Fruit fly (Drosophila melanogaster) whole organism, pupa: ENCODE data around the gene CG9525.

Experiments used
- CG10348 ChIP-seq: fragments of 200-800 bp; sonication (Bioruptor generic); IDR thresholded peaks from 2 replicates; pipeline ENCODE4 v1.3.6; 2022; ENCODE audit warnings: missing biosample characterization, missing genetic modification characterization
- CG12605 ChIP-seq: fragments of 200-800 bp; sonication (Bioruptor generic); IDR thresholded peaks from 2 replicates; pipeline ENCODE4 v1.3.6; 2022; ENCODE audit warnings: missing biosample characterization, missing genetic modification characterization
- CG13204 ChIP-seq: fragments of 200-800 bp; sonication (Bioruptor generic); optimal IDR thresholded peaks from 2 replicates; lab custom pipeline; 2018; ENCODE audit warnings: missing biosample characterization, mild to moderate bottlenecking, missing genetic modification characterization, moderate library complexity
- CG14655 ChIP-seq: fragments of 200-800 bp; sonication (Bioruptor generic); optimal IDR thresholded peaks from 3 replicates; lab custom pipeline; 2017; ENCODE audit warnings: mild to moderate bottlenecking, missing biosample characterization, missing genetic modification reagents, missing genetic modification characterization
- CG15710 ChIP-seq: fragments of 200-800 bp; sonication (Bioruptor generic); optimal IDR thresholded peaks from 2 replicates; lab custom pipeline; 2018; ENCODE audit warnings: missing biosample characterization, mild to moderate bottlenecking, missing genetic modification characterization, moderate library complexity
- CG17806 ChIP-seq: fragments of 200-800 bp; sonication (Bioruptor generic); optimal IDR thresholded peaks from 2 replicates; lab custom pipeline; 2018; ENCODE audit warnings: missing biosample characterization, mild to moderate bottlenecking, missing genetic modification characterization, moderate library complexity
- CG32121 ChIP-seq: fragments of 200-800 bp; sonication (Bioruptor generic); IDR thresholded peaks from 2 replicates; pipeline ENCODE4 v1.3.6; 2022; ENCODE audit warnings: missing biosample characterization, missing genetic modification characterization
- CG34367 ChIP-seq: fragments of 200-800 bp; sonication (Bioruptor generic); optimal IDR thresholded peaks from 2 replicates; lab custom pipeline; 2018; ENCODE audit warnings: missing biosample characterization, mild to moderate bottlenecking, missing genetic modification characterization
- CG4496 ChIP-seq: fragments of 200-800 bp; sonication (Bioruptor generic); IDR thresholded peaks from 3 replicates; pipeline ENCODE4 v1.3.6; 2022; ENCODE audit warnings: missing biosample characterization, missing genetic modification characterization
- CG8159 ChIP-seq: fragments of 200-800 bp; sonication (Bioruptor generic); optimal IDR thresholded peaks from 3 replicates; lab custom pipeline; 2018; ENCODE audit warnings: missing biosample characterization, mild to moderate bottlenecking, missing genetic modification characterization, moderate library complexity
- CG8301 ChIP-seq: fragments of 200-800 bp; sonication (Bioruptor generic); optimal IDR thresholded peaks from 2 replicates; lab custom pipeline; 2018; ENCODE audit warnings: missing biosample characterization, mild to moderate bottlenecking, missing genetic modification characterization
- CG9948 ChIP-seq: fragments of 200-800 bp; sonication (Bioruptor generic); optimal IDR thresholded peaks from 2 replicates; lab custom pipeline; 2018; ENCODE audit warnings: missing biosample characterization, mild to moderate bottlenecking, missing genetic modification characterization, moderate library complexity
- D1 ChIP-seq: fragments of 200-800 bp; sonication (Bioruptor generic); optimal IDR thresholded peaks from 2 replicates; lab custom pipeline; 2018; ENCODE audit warnings: missing biosample characterization, mild to moderate bottlenecking, missing genetic modification characterization, moderate library complexity
- EcR ChIP-seq: fragments of 200-800 bp; sonication (Bioruptor generic); optimal IDR thresholded peaks from 3 replicates; lab custom pipeline; 2019; ENCODE audit warnings: missing biosample characterization, missing genetic modification characterization, mild to moderate bottlenecking, moderate library complexity, missing genetic modification reagents
- Ets98B ChIP-seq: fragments of 200-800 bp; sonication (Bioruptor generic); IDR thresholded peaks from 2 replicates; pipeline ENCODE4 v1.3.6; 2022; ENCODE audit warnings: missing biosample characterization, missing genetic modification characterization
- Pif1A ChIP-seq: fragments of 200-800 bp; sonication (Bioruptor generic); optimal IDR thresholded peaks from 3 replicates; lab custom pipeline; 2016; ENCODE audit warnings: missing biosample characterization, missing genetic modification characterization
- Pif1B ChIP-seq: fragments of 200-800 bp; sonication (Bioruptor generic); optimal IDR thresholded peaks from 3 replicates; lab custom pipeline; 2016; ENCODE audit warnings: missing biosample characterization, missing genetic modification characterization
- Snoo ChIP-seq: fragments of 200-800 bp; sonication (Bioruptor generic); optimal IDR thresholded peaks from 3 replicates; lab custom pipeline; 2017; ENCODE audit warnings: missing biosample characterization, mild to moderate bottlenecking, missing genetic modification characterization, inconsistent platforms
- fd96Ca ChIP-seq: fragments of 200-800 bp; sonication (Bioruptor generic); IDR thresholded peaks from 3 replicates; pipeline ENCODE4 v1.3.6; 2022; ENCODE audit warnings: missing biosample characterization, missing genetic modification characterization
- gl ChIP-seq: fragments of 200-800 bp; sonication (Bioruptor generic); optimal IDR thresholded peaks from 2 replicates; lab custom pipeline; 2018; ENCODE audit warnings: missing biosample characterization, mild to moderate bottlenecking, missing genetic modification characterization
- rn ChIP-seq: fragments of 200-800 bp; sonication (Bioruptor generic); IDR thresholded peaks from 2 replicates; pipeline ENCODE4 v1.3.6; 2022; ENCODE audit warnings: missing biosample characterization, missing genetic modification characterization

Gene CG9525

DNA sequence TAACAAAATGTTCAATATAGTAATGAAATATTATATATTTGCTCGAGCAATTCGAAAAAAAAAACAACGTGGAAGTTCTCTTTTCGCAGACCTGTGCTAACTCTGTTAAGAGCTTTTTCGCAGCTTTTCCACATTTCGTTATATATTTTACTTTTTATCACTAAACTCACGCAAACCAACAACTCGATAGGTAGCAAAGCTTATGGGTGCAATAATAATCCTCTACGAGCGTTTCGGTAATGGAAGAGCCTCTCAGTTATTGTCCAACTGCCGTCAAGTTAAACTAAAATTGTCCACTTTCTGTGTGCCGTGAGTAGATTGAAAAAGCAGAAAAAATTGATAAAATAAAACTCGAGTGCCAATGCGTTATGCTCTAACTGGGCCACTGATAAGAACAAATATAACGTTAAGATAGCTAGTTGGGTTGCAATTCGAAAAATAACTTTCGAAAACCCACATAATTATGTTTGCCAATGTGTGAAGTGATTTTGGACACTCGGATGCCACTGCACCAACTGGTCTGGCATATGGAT lies 28.4 kb downstream of the CG9525 start, which contains the start of gene Tsp29Fa:
TSS of gene Tsp29Fa (plus strand) at position 253 of the 533 bp plus-strand sequence.
- TF ChIP-seq CG13204 (GFP tag; lab: Kevin White, UChicago) (no peak), CG8301 (tag; lab: Kevin White, UChicago) (no peak), Ets98B (no peak), Pif1A (GFP tag; lab: Kevin White, UChicago) (no peak), CG34367 (tag; lab: Kevin White, UChicago) (no peak), CG10348 (GFP tag; lab: Robert Waterston, UW) (no peak), fd96Ca (GFP tag; lab: Robert Waterston, UW) (no peak), CG15710 (tag; lab: Kevin White, UChicago) (no peak), CG4496 (no peak), CG12605 (GFP tag; lab: Robert Waterston, UW) (no peak), rn (GFP tag; lab: Robert Waterston, UW) (no peak), gl (tag; lab: Kevin White, UChicago) (no peak), CG32121 (GFP tag; lab: Robert Waterston, UW) (no peak), CG17806 (tag; lab: Kevin White, UChicago) (no peak), CG9948 (tag; lab: Kevin White, UChicago) (no peak), Snoo (tag; lab: Kevin White, UChicago) (no peak)

DNA sequence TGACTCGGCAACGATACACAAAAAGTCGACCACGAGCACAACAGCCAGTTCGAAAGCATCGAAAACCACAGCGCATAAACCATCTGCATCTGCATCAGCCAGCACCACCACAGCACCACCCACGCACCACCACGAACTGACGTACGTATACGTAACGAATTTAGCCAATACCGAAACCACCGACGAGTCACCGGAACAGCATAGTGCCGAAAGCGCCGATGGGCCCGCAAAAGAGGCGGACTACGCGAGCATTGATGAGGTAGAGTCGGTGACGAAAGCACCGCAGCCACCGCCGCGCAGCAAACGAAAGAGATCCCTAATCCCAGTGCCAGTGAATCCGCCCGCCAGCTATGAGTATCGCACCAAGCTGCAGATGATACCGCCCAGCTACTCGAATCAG lies 31.0 kb downstream of the CG9525 start:
- TF ChIP-seq CG8159 (tag; lab: Kevin White, UChicago) (no peak), Snoo (tag; lab: Kevin White, UChicago) (no peak), CG15710 (tag; lab: Kevin White, UChicago) (no peak), CG13204 (GFP tag; lab: Kevin White, UChicago) (no peak), CG17806 (tag; lab: Kevin White, UChicago) (no peak), CG12605 (GFP tag; lab: Robert Waterston, UW) (no peak), gl (tag; lab: Kevin White, UChicago) (no peak), CG10348 (GFP tag; lab: Robert Waterston, UW) (no peak), EcR (GFP tag; lab: Kevin White, UChicago) (no peak), CG14655 (GFP tag; lab: Kevin White, UChicago) (no peak)

DNA sequence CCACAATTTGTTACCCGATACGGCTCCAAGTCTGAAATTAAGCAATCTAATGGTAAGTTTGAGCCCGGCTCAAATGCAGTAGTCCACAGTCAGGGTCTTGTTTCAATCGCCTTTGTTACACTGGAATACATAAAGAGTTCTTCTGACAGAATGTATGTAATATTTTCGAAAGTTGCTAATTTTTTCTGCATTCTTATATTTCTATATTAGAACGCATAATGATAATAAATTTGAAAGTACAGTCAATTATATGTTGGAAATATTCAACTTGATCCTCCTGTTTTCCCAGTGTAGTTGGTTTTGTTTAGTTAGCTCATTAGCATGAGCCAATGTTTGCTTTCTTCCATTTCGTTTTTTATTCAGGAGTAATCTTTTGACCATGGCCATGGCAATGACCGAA lies 38.7 kb downstream of the CG9525 start:
- TF ChIP-seq CG4496 (peak; percentile 50; the same call in 2 of the 3 replicates), CG9948 (tag; lab: Kevin White, UChicago) (no peak), D1 (no peak), CG8301 (tag; lab: Kevin White, UChicago) (peak; percentile 60)

DNA sequence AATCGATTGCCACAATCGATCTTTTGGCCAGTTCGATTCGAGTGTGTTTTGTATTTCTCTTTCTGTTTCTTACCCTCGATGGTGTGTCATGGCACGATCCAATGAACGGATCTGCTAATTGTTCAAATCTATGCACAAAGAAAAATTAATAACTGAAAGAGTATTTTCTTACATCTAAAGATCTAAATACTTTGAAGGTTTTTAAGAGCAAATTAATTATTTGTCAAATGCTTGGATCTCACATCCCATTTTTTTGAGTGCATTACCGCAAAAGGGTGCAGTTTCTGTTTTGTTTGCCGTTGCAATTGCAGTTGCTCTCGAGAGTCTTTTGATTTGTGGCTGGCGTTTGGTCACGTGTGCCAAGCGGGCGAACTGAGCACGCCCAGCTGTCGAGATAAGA lies 40.2 kb downstream of the CG9525 start:
- TF ChIP-seq CG32121 (GFP tag; lab: Robert Waterston, UW) (peak; percentile 30; the same call in 1 of the 2 replicates), CG9948 (tag; lab: Kevin White, UChicago) (no peak), Ets98B (peak; percentile 24; the same call in 1 of the 2 replicates), CG8159 (tag; lab: Kevin White, UChicago) (peak; percentile 1), CG4496 (peak; percentile 46; the same call in 1 of the 3 replicates)

DNA sequence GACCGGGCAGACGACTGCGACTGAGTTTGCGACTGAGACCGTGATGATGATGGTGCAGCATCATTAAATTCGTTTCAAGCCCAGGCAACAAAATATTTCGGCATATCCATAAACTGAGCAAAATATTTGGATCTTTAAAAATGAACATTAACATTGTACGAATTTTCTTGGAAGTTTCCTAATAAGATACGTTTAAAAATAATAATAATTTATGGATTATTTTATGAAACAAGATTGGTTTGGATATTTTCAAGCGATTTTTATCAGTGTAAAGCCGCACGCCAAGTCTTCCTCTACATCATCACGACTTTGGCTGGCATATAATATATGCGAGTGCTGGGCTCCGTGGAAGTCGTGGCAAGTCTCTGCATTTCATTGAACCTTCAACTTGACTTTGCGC lies 41.9 kb downstream of the CG9525 start:
- 0 out of 3 replicates have a peak, but pooled peaks have one; percentile 34 for TF ChIP-seq fd96Ca (GFP tag; lab: Robert Waterston, UW)
- peak; percentile 75 for TF ChIP-seq CG4496
- TF ChIP-seq CG32121 (GFP tag; lab: Robert Waterston, UW), result peak; percentile 62; the same call in 1 of the 2 replicates
- TF ChIP-seq EcR (GFP tag; lab: Kevin White, UChicago), result peak; percentile 51
- no peak for TF ChIP-seq Snoo (tag; lab: Kevin White, UChicago)
- peak; percentile 68 for TF ChIP-seq Ets98B
- peak; percentile 63 for TF ChIP-seq gl (tag; lab: Kevin White, UChicago)
- TF ChIP-seq CG10348 (GFP tag; lab: Robert Waterston, UW), result no peak
- TF ChIP-seq D1, result peak; percentile 41
- peak; percentile 82 for TF ChIP-seq CG8159 (tag; lab: Kevin White, UChicago)
- peak; percentile 78 for TF ChIP-seq CG34367 (tag; lab: Kevin White, UChicago)
- TF ChIP-seq CG15710 (tag; lab: Kevin White, UChicago), result peak; percentile 76
- TF ChIP-seq Pif1B, result peak; percentile 84
- TF ChIP-seq CG13204 (GFP tag; lab: Kevin White, UChicago), result peak; percentile 33
- peak; percentile 60 for TF ChIP-seq CG12605 (GFP tag; lab: Robert Waterston, UW)
- TF ChIP-seq Pif1A (GFP tag; lab: Kevin White, UChicago), result peak; percentile 33
- TF ChIP-seq CG14655 (GFP tag; lab: Kevin White, UChicago), result peak; percentile 75
- TF ChIP-seq rn (GFP tag; lab: Robert Waterston, UW), result peak; percentile 45; the same call in 1 of the 2 replicates
- peak; percentile 83 for TF ChIP-seq CG9948 (tag; lab: Kevin White, UChicago)
- TF ChIP-seq CG8301 (tag; lab: Kevin White, UChicago), result peak; percentile 78
- TF ChIP-seq CG17806 (tag; lab: Kevin White, UChicago), result peak; percentile 83

DNA sequence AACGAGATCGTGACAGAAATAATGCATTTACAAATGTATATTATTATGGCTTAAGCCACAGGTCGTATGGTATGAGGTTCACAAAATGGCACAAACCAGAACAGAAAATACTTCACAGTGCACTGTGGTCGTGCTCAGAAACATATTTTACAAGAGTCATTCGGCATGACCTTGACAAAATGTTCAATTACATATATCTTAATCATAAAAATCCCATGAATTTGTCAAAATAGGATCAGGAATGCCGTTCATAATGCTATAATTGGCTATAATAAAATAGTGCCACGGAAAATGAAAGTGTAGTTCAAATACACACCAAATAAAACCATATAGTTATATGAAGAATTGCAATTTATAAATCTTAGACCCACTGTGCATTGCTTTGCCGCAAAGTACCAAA lies 42.5 kb downstream of the CG9525 start:
- TF ChIP-seq fd96Ca (GFP tag; lab: Robert Waterston, UW) (no peak), CG34367 (tag; lab: Kevin White, UChicago) (peak; percentile 69), CG15710 (tag; lab: Kevin White, UChicago) (peak; percentile 69), CG9948 (tag; lab: Kevin White, UChicago) (peak; percentile 71), Pif1B (peak; percentile 61), CG32121 (GFP tag; lab: Robert Waterston, UW) (peak; percentile 21; the same call in 1 of the 2 replicates), gl (tag; lab: Kevin White, UChicago) (peak; percentile 24), Ets98B (peak; percentile 25; the same call in 1 of the 2 replicates), CG8159 (tag; lab: Kevin White, UChicago) (peak; percentile 82), CG12605 (GFP tag; lab: Robert Waterston, UW) (no peak), CG8301 (tag; lab: Kevin White, UChicago) (peak; percentile 82), Pif1A (GFP tag; lab: Kevin White, UChicago) (peak; percentile 18), CG14655 (GFP tag; lab: Kevin White, UChicago) (peak; percentile 81), CG17806 (tag; lab: Kevin White, UChicago) (peak; percentile 74), D1 (peak; percentile 55), EcR (GFP tag; lab: Kevin White, UChicago) (no peak), CG13204 (GFP tag; lab: Kevin White, UChicago) (no peak), Snoo (tag; lab: Kevin White, UChicago) (no peak), CG10348 (GFP tag; lab: Robert Waterston, UW) (no peak), rn (GFP tag; lab: Robert Waterston, UW) (no peak), CG4496 (no peak)
